Comparison of ENCODE assay signal across 1 worm cellular context in the genomic region with DNA sequence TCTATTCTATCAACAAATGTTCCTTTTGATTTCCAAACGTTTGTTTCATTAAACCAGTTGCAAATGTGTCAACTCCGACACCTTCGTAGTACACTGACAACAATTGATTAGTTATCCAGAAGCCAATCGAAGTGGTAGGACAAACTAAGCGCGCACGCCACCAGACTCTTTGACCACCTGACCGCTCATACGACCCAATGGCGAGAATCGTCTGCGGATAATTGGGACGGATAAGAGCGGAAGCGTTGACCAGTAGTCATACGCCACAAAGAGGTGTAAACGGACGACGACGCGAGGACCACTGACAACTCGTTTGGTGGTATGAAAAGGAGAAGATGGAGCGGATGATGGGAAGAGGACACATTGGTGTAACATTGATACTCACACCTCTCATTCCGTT.
TF ChIP-seq lines count a peak whose summit lies in the region.

No protein-coding gene starts in this region.

TF ChIP-seq in whole organism, L4 larva, 104 proteins besides CTCF, POLR2A, EP300 and RAD21 (continued from another document):
- TF ChIP-seq vab-7 (GFP tag; IDR thresholded peaks at IDR 0.05; lab: Robert Waterston, UW) (no peak), T26A8.4 (GFP tag; IDR thresholded peaks at IDR 0.05; lab: Robert Waterston, UW) (no peak), F26F4.8 (GFP tag; conservative IDR thresholded peaks at IDR 0.05; lab: Robert Waterston, UW) (no peak), dmd-8 (GFP tag; IDR thresholded peaks at IDR 0.05; lab: Robert Waterston, UW) (no peak), attf-4 (tag; optimal IDR thresholded peaks at IDR 0.05; lab: Kevin White, UChicago) (no peak), Y48G9A.11 (GFP tag; IDR thresholded peaks at IDR 0.05; lab: Robert Waterston, UW) (no peak), ZK546.5 (tag; optimal IDR thresholded peaks at IDR 0.05; lab: Kevin White, UChicago) (no peak), madf-5 (GFP tag; IDR thresholded peaks at IDR 0.05; lab: Robert Waterston, UW) (no peak), aha-1 (tag; lab: Kevin White, UChicago) (peak; percentile 49), hlh-30 (tag; optimal IDR thresholded peaks at IDR 0.05; lab: Kevin White, UChicago; ENCODE audit: insufficient read depth) (peak; percentile 33)
